Worm (Caenorhabditis elegans): ENCODE results near the gene C05C10.3.

- TF ChIP-seq sox-4 (tag; optimal IDR thresholded peaks at IDR 0.05), result no peak
- TF ChIP-seq ztf-16 (tag; optimal IDR thresholded peaks at IDR 0.05), result no peak
- TF ChIP-seq hlh-6 (tag; optimal IDR thresholded peaks at IDR 0.05), result no peak
- TF ChIP-seq npax-4 (tag; optimal IDR thresholded peaks at IDR 0.05), result no peak
These were observed 1.6 kb downstream of the C05C10.3 start for ce11 chrII:9935044-9935599.
